Fruit fly (Drosophila melanogaster): Measurements from ENCODE around the gene CG10874.

Gene CG10874

dm6 chr2L:2151544-2152290 lies 40.5 kb downstream of the CG10874 start, which contains the start of gene AIF:
AIF (plus strand) TSS chr2L:2151754.
- TF ChIP-seq CG10348 (GFP tag; IDR thresholded peaks at IDR 0.05) (no peak), EcR (GFP tag; optimal IDR thresholded peaks at IDR 0.05) (no peak), CG9948 (tag; optimal IDR thresholded peaks at IDR 0.05) (no peak), D1 (tag; optimal IDR thresholded peaks at IDR 0.05) (no peak), CG15710 (tag; optimal IDR thresholded peaks at IDR 0.05) (no peak), Pif1A (GFP tag; optimal IDR thresholded peaks at IDR 0.05) (no peak), fd96Ca (GFP tag; IDR thresholded peaks at IDR 0.05) (no peak), CG17806 (tag; optimal IDR thresholded peaks at IDR 0.05) (no peak), Ets98B (GFP tag; IDR thresholded peaks at IDR 0.05) (no peak)

dm6 chr2L:2147208-2147607 lies 45.0 kb downstream of the CG10874 start, which contains the start of the genes CG11723 and Tbcd:
CG11723 (minus strand) TSS chr2L:2147275.
Tbcd (plus strand) TSS chr2L:2147518.
- no peak for TF ChIP-seq CG14655 (GFP tag; optimal IDR thresholded peaks at IDR 0.05)
- peak; percentile 99 for TF ChIP-seq CG17806 (tag; optimal IDR thresholded peaks at IDR 0.05)
- TF ChIP-seq CG10348 (GFP tag; IDR thresholded peaks at IDR 0.05), result peak; percentile 85
- peak; percentile 97 for TF ChIP-seq CG4496 (GFP tag; IDR thresholded peaks at IDR 0.05)
- TF ChIP-seq CG9948 (tag; optimal IDR thresholded peaks at IDR 0.05), result peak; percentile 85
- TF ChIP-seq CG12605 (GFP tag; IDR thresholded peaks at IDR 0.05), result peak; percentile 95
- peak; percentile 92 for TF ChIP-seq Snoo (tag; optimal IDR thresholded peaks at IDR 0.05)
- TF ChIP-seq gl (tag; optimal IDR thresholded peaks at IDR 0.05), result peak; percentile 81
- peak; percentile 95 for TF ChIP-seq Ets98B (GFP tag; IDR thresholded peaks at IDR 0.05)
- TF ChIP-seq CG8301 (tag; optimal IDR thresholded peaks at IDR 0.05), result peak; percentile 92
- TF ChIP-seq CG15710 (tag; optimal IDR thresholded peaks at IDR 0.05), result peak; percentile 93
- TF ChIP-seq EcR (GFP tag; optimal IDR thresholded peaks at IDR 0.05), result no peak
- peak; percentile 91 for TF ChIP-seq CG8159 (tag; optimal IDR thresholded peaks at IDR 0.05)
- no peak for TF ChIP-seq Pif1B (GFP tag; optimal IDR thresholded peaks at IDR 0.05)
- peak; percentile 86 for TF ChIP-seq rn (GFP tag; IDR thresholded peaks at IDR 0.05)
- peak; percentile 93 for TF ChIP-seq CG32121 (GFP tag; IDR thresholded peaks at IDR 0.05)
- TF ChIP-seq CG13204 (GFP tag; optimal IDR thresholded peaks at IDR 0.05), result no peak
- peak; percentile 91 for TF ChIP-seq CG34367 (tag; optimal IDR thresholded peaks at IDR 0.05)
- peak; percentile 94 for TF ChIP-seq fd96Ca (GFP tag; IDR thresholded peaks at IDR 0.05)

dm6 chr2L:2144725-2145656 lies 47.2 kb downstream of the CG10874 start, which contains the start of gene tho2:
tho2 (minus strand) TSS chr2L:2145187.
- TF ChIP-seq D1 (tag; optimal IDR thresholded peaks at IDR 0.05) (no peak), CG8301 (tag; optimal IDR thresholded peaks at IDR 0.05) (no peak), CG17806 (tag; optimal IDR thresholded peaks at IDR 0.05) (no peak), rn (GFP tag; IDR thresholded peaks at IDR 0.05) (no peak), Pif1A (GFP tag; optimal IDR thresholded peaks at IDR 0.05) (no peak)
